Worm (Caenorhabditis elegans) whole organism, early embryonic: ENCODE measurements around the gene T19D12.2.

Source experiments
- B0310.2 ChIP-seq: sonication (generic microtip); optimal IDR thresholded peaks from 2 replicates; lab custom pipeline; 2016; ENCODE audit warnings: mild to moderate bottlenecking, missing genetic modification characterization, missing compliant biosample characterization
- F13C5.2 ChIP-seq: sonication (generic microtip); optimal IDR thresholded peaks from 2 replicates; lab custom pipeline; 2017; ENCODE audit warnings: mild to moderate bottlenecking, missing genetic modification characterization, inconsistent platforms, missing compliant biosample characterization
- aly-1 ChIP-seq: sonication (generic microtip); optimal IDR thresholded peaks from 2 replicates; lab custom pipeline; 2016; ENCODE audit warnings: missing genetic modification characterization, missing compliant biosample characterization
- ama-1 ChIP-seq: fragments of 150-350 bp; optimal IDR thresholded peaks from 2 replicates; lab custom pipeline; 2014
- ets-7 ChIP-seq: sonication (generic microtip); optimal IDR thresholded peaks from 2 replicates; lab custom pipeline; 2016; ENCODE audit warnings: missing genotype, missing genetic modification characterization, missing compliant biosample characterization
- flt-1 ChIP-seq: fragments of 200-800 bp; sonication (Bioruptor generic); IDR thresholded peaks from 2 replicates; pipeline ENCODE4 v1.3.6; 2022; ENCODE audit warnings: missing genetic modification characterization, missing compliant biosample characterization
- sea-1 ChIP-seq: fragments of 200-800 bp; sonication (Bioruptor generic); conservative IDR thresholded peaks from 2 replicates; pipeline ENCODE4 v1.3.6; 2022; ENCODE audit warnings: missing genetic modification characterization, missing compliant biosample characterization
- tbx-11 ChIP-seq: fragments of 200-800 bp; sonication (Bioruptor generic); IDR thresholded peaks from 2 replicates; pipeline ENCODE4 v1.3.6; 2022; ENCODE audit warnings: missing genetic modification characterization, missing compliant biosample characterization
- tbx-37 ChIP-seq: fragments of 200-800 bp; sonication (Bioruptor generic); conservative IDR thresholded peaks from 2 replicates; pipeline ENCODE4 v1.3.6; 2022; ENCODE audit warnings: missing genetic modification reagents, missing genetic modification characterization, missing compliant biosample characterization
- tra-4 ChIP-seq: sonication (generic microtip); optimal IDR thresholded peaks from 2 replicates; lab custom pipeline; 2017; ENCODE audit warnings: missing genetic modification characterization, missing compliant biosample characterization

DNA sequence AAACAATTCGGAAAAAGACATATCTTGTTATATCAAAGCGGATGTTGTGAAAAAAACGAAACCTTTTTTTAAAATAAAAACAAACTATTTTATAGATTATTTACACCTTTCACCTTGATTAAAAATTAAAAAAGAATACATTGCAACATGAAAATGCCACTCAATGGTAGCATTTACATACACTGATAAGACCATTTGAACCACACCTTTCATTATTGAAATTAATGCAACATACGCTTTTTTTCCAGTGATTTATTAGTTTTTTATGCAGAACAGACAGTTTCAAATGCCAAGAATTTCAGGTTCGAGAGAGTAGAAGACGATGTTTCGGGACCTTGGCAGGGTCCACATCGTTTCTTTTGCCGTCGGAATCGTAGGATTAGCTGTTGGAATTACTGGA is 5.5 kb downstream of the T19D12.2 start, which contains the start of gene T19D12.1:
- TF ChIP-seq tra-4 (tag; lab: Kevin White, UChicago) (no peak), B0310.2 (no peak), flt-1 (GFP tag; lab: Robert Waterston, UW) (no peak), ama-1 (no peak), sea-1 (no peak), aly-1 (no peak), tbx-37 (GFP tag; lab: Robert Waterston, UW) (no peak), F13C5.2 (tag; lab: Kevin White, UChicago) (no peak), ets-7 (no peak), tbx-11 (GFP tag; lab: Robert Waterston, UW) (no peak)
